Worm (Caenorhabditis elegans) whole organism, midembryonic: ENCODE data around the gene R09E10.2.

Experiments used
- T22C8.4 ChIP-seq: fragments of 200-800 bp; sonication (Bioruptor generic); IDR thresholded peaks from 2 replicates; pipeline ENCODE4 v1.3.6; 2022; ENCODE audit warnings: missing genetic modification characterization, missing compliant biosample characterization
- cog-1 ChIP-seq: sonication (generic microtip); optimal IDR thresholded peaks from 2 replicates; lab custom pipeline; 2016; ENCODE audit warnings: missing genetic modification characterization, missing compliant biosample characterization
- flt-1 ChIP-seq: fragments of 200-800 bp; sonication (Bioruptor generic); IDR thresholded peaks from 2 replicates; pipeline ENCODE4 v1.3.6; 2022; ENCODE audit warnings: missing genetic modification characterization, missing compliant biosample characterization
- klf-2 ChIP-seq: fragments of 200-800 bp; sonication (Bioruptor generic); conservative IDR thresholded peaks from 2 replicates; pipeline ENCODE4 v1.3.6; 2022; ENCODE audit warnings: missing genetic modification reagents, missing genetic modification characterization, missing compliant biosample characterization
- med-1 ChIP-seq: sonication (generic microtip); optimal IDR thresholded peaks from 2 replicates; lab custom pipeline; 2017; ENCODE audit warnings: missing genetic modification characterization, mild to moderate bottlenecking, missing compliant biosample characterization, antibody characterized with exemption, missing genetic modification reagents; ENCODE audit not compliant: insufficient read depth
- tab-1 ChIP-seq: fragments of 200-800 bp; sonication (Bioruptor generic); IDR thresholded peaks from 2 replicates; pipeline ENCODE4 v1.3.6; 2022; ENCODE audit warnings: missing genetic modification characterization, missing compliant biosample characterization
- ztf-23 ChIP-seq: fragments of 200-800 bp; sonication (Bioruptor generic); IDR thresholded peaks from 2 replicates; pipeline ENCODE4 v1.3.6; 2022; ENCODE audit warnings: missing genetic modification reagents, missing genetic modification characterization, missing compliant biosample characterization
- ztf-29 ChIP-seq: fragments of 200-800 bp; sonication (Bioruptor generic); IDR thresholded peaks from 2 replicates; pipeline ENCODE4 v1.3.6; 2022; ENCODE audit warnings: missing genetic modification reagents, missing genetic modification characterization, missing compliant biosample characterization

Gene R09E10.2

ce11 chrIV:10269137-10269933 is 48.8 kb downstream of the R09E10.2 start, which contains the start of the genes nspd-7 and Y43C5A.2:
Gene nspd-7, minus strand, starts transcription at chrIV:10269187.
Gene Y43C5A.2, plus strand, starts transcription at chrIV:10269883.
- TF ChIP-seq ztf-23 (GFP tag; lab: Robert Waterston, UW) (no peak), flt-1 (GFP tag; lab: Robert Waterston, UW) (no peak), ztf-29 (GFP tag; lab: Robert Waterston, UW) (no peak), tab-1 (no peak), cog-1 (tag; lab: Kevin White, UChicago) (no peak), klf-2 (GFP tag; lab: Robert Waterston, UW) (no peak), T22C8.4 (GFP tag; lab: Robert Waterston, UW) (no peak), med-1 (GFP tag; lab: Kevin White, UChicago) (no peak)
